Worm (Caenorhabditis elegans) whole organism, L1 larva: ENCODE measurements around the gene D1086.5.

Experiments
- C34B4.2 ChIP-seq: sonication (generic microtip); optimal IDR thresholded peaks from 2 replicates; lab custom pipeline; 2017; ENCODE audit warnings: mild to moderate bottlenecking, missing genetic modification characterization, missing compliant biosample characterization
- Y116A8C.19 ChIP-seq: sonication (generic microtip); optimal IDR thresholded peaks from 2 replicates; lab custom pipeline; 2016; ENCODE audit warnings: missing compliant biosample characterization, missing genetic modification characterization, borderline replicate concordance
- aha-1 ChIP-seq: fragments of 150-350 bp; optimal IDR thresholded peaks from 2 replicates; lab custom pipeline; 2014; ENCODE audit warnings: missing biosample characterization, missing genetic modification characterization
- aly-2 ChIP-seq: fragments of 150-350 bp; optimal IDR thresholded peaks from 2 replicates; lab custom pipeline; 2014; ENCODE audit warnings: missing biosample characterization, missing genetic modification characterization
- ama-1 ChIP-seq: fragments of 150-350 bp; optimal IDR thresholded peaks from 2 replicates; lab custom pipeline; 2014
- dpl-1 ChIP-seq, 3 experiments: fragments of 150-350 bp in 2 of 3; sonication (generic microtip) in 1 of 3; optimal IDR thresholded peaks; 2 replicates each; lab custom pipeline; 2014 to 2017; ENCODE audit warnings: missing biosample characterization in 3 of 3, missing genetic modification characterization in 3 of 3, missing genetic modification reagents in 3 of 3
- dsc-1 ChIP-seq: sonication (generic microtip); optimal IDR thresholded peaks from 2 replicates; lab custom pipeline; 2016; ENCODE audit warnings: mild to moderate bottlenecking, missing genetic modification characterization, missing compliant biosample characterization
- egl-27 ChIP-seq, 2 experiments: fragments of 150-350 bp in 1 of 2; sonication (generic microtip); optimal IDR thresholded peaks; 3 replicates each; lab custom pipeline; 2017 to 2018; ENCODE audit warnings: missing biosample characterization in 2 of 2, missing genetic modification characterization in 2 of 2, missing genetic modification reagents in 2 of 2
- fkh-10 ChIP-seq: sonication (generic microtip); optimal IDR thresholded peaks from 2 replicates; lab custom pipeline; 2017; ENCODE audit warnings: missing biosample characterization, missing genetic modification reagents, missing genetic modification characterization
- fkh-8 ChIP-seq: sonication (generic microtip); optimal IDR thresholded peaks from 2 replicates; lab custom pipeline; 2016; ENCODE audit warnings: mild to moderate bottlenecking, missing genetic modification characterization, missing compliant biosample characterization
- hlh-17 ChIP-seq: fragments of 200-800 bp; sonication (Bioruptor generic); optimal IDR thresholded peaks from 2 replicates; lab custom pipeline; 2018; ENCODE audit warnings: missing genetic modification characterization, mild to moderate bottlenecking, missing compliant biosample characterization, moderate library complexity, borderline replicate concordance
- lin-14 ChIP-seq: fragments of 200-800 bp; sonication (Bioruptor generic); optimal IDR thresholded peaks from 2 replicates; lab custom pipeline; 2018; ENCODE audit warnings: mild to moderate bottlenecking, missing genetic modification characterization, moderate library complexity, missing compliant biosample characterization
- lin-15B ChIP-seq: fragments of 150-350 bp; sonication (generic microtip); optimal IDR thresholded peaks from 3 replicates; lab custom pipeline; 2014; ENCODE audit warnings: missing biosample characterization, missing genetic modification characterization
- lin-35 ChIP-seq, 2 experiments: fragments of 150-350 bp; optimal IDR thresholded peaks; 2 replicates each; lab custom pipeline; 2014; ENCODE audit warnings: missing biosample characterization in 2 of 2, missing genetic modification characterization in 2 of 2, missing genetic modification reagents in 2 of 2
- lin-39 ChIP-seq: fragments of 150-350 bp; optimal IDR thresholded peaks from 2 replicates; lab custom pipeline; 2014; ENCODE audit warnings: missing biosample characterization, missing genetic modification reagents, missing genetic modification characterization
- lsy-2 ChIP-seq, 2 experiments: fragments of 150-350 bp; optimal IDR thresholded peaks; 2 replicates each; lab custom pipeline; 2014; ENCODE audit warnings: missing biosample characterization in 2 of 2, missing genetic modification characterization in 2 of 2
- mef-2 ChIP-seq: fragments of 150-350 bp; optimal IDR thresholded peaks from 2 replicates; lab custom pipeline; 2014; ENCODE audit warnings: missing biosample characterization, missing genetic modification characterization
- nhr-19 ChIP-seq: fragments of 200-800 bp; sonication (Bioruptor generic); conservative IDR thresholded peaks from 2 replicates; pipeline ENCODE4 v1.3.6; 2022; ENCODE audit warnings: missing genetic modification characterization, missing compliant biosample characterization
- nhr-20 ChIP-seq: sonication (generic microtip); optimal IDR thresholded peaks from 2 replicates; lab custom pipeline; 2016; ENCODE audit warnings: mild to moderate bottlenecking, missing genetic modification characterization, missing compliant biosample characterization
- nhr-237 ChIP-seq: fragments of 150-350 bp; optimal IDR thresholded peaks from 2 replicates; lab custom pipeline; 2014; ENCODE audit warnings: missing biosample characterization, missing genetic modification characterization
- nhr-28 ChIP-seq: fragments of 150-350 bp; optimal IDR thresholded peaks from 2 replicates; lab custom pipeline; 2014; ENCODE audit warnings: missing biosample characterization, missing genetic modification characterization
- nhr-71 ChIP-seq: sonication (generic microtip); optimal IDR thresholded peaks from 2 replicates; lab custom pipeline; 2016; ENCODE audit warnings: mild to moderate bottlenecking, missing genetic modification characterization, moderate library complexity, missing compliant biosample characterization
- nhr-76 ChIP-seq: sonication (generic microtip); optimal IDR thresholded peaks from 2 replicates; lab custom pipeline; 2017; ENCODE audit warnings: missing biosample characterization, missing genetic modification characterization
- nhr-77 ChIP-seq: fragments of 150-350 bp; optimal IDR thresholded peaks from 2 replicates; lab custom pipeline; 2014; ENCODE audit warnings: missing biosample characterization, missing genetic modification characterization
- nhr-84 ChIP-seq: sonication (generic microtip); optimal IDR thresholded peaks from 2 replicates; lab custom pipeline; 2017; ENCODE audit warnings: missing biosample characterization, missing genetic modification characterization
- pax-3 ChIP-seq: fragments of 200-800 bp; sonication (Bioruptor generic); optimal IDR thresholded peaks from 2 replicates; lab custom pipeline; 2018; ENCODE audit warnings: mild to moderate bottlenecking, missing genetic modification characterization, moderate library complexity, missing compliant biosample characterization
- rnt-1 ChIP-seq: sonication (generic microtip); optimal IDR thresholded peaks from 2 replicates; lab custom pipeline; 2016; ENCODE audit warnings: mild to moderate bottlenecking, missing genetic modification characterization, moderate library complexity, missing compliant biosample characterization
- snpc-4 ChIP-seq: fragments of 150-350 bp; optimal IDR thresholded peaks from 2 replicates; lab custom pipeline; 2014; ENCODE audit warnings: missing biosample characterization, missing genetic modification characterization
- snu-23 ChIP-seq: sonication (generic microtip); optimal IDR thresholded peaks from 2 replicates; lab custom pipeline; 2016; ENCODE audit warnings: missing genetic modification characterization, missing compliant biosample characterization
- sup-37 ChIP-seq: fragments of 200-800 bp; sonication (Bioruptor generic); optimal IDR thresholded peaks from 2 replicates; lab custom pipeline; 2018; ENCODE audit warnings: mild to moderate bottlenecking, missing genetic modification characterization, missing compliant biosample characterization
- unc-130 ChIP-seq: fragments of 150-350 bp; optimal IDR thresholded peaks from 2 replicates; lab custom pipeline; 2017; ENCODE audit warnings: missing biosample characterization, missing genetic modification characterization, inconsistent platforms
- unc-62 ChIP-seq: fragments of 150-350 bp; optimal IDR thresholded peaks from 2 replicates; lab custom pipeline; 2014; ENCODE audit warnings: missing biosample characterization, missing genetic modification reagents, missing genetic modification characterization
- vab-15 ChIP-seq: sonication (generic microtip); optimal IDR thresholded peaks from 2 replicates; lab custom pipeline; 2017; ENCODE audit warnings: missing genotype, mild to moderate bottlenecking, missing genetic modification characterization, missing compliant biosample characterization
- xbp-1 ChIP-seq: sonication (generic microtip); optimal IDR thresholded peaks from 2 replicates; lab custom pipeline; 2016; ENCODE audit warnings: missing genetic modification characterization, missing compliant biosample characterization

The D1086.5 gene

DNA sequence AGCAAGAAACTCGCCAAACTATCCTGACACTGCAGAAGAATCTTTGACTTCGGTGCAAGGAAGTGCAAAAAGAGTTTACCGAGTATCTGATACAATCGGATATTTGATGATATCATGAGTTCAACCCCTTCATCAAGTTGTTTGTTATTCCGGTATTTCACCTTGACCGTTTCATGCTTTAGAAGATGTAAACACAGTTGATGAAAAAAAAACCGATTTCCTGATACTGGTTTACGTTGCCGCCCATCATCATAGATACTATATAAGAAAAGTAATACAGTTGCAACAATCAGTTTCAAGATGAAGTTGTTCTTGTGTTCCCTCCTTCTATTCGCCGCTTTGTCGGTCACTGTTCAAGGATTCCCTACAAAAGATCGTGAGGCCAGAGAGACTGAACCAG is 17.4 kb upstream of the D1086.5 start, which contains the start of gene H39E23.3:
Gene H39E23.3 (plus strand): TSS at position 301 of the 400 bp plus-strand sequence.
- TF ChIP-seq hlh-17 (no peak), nhr-20 (tag; lab: Kevin White, UChicago) (no peak), dpl-1 (GFP tag; optimal IDR thresholded peaks at IDR 0.05; lab: Kevin White, UChicago) (no peak), unc-62 (no peak), egl-27 (tag; optimal IDR thresholded peaks at IDR 0.05; lab: Kevin White, UChicago) (no peak), mef-2 (no peak), lin-35 (GFP tag; optimal IDR thresholded peaks at IDR 0.05; lab: Kevin White, UChicago) (no peak), snu-23 (GFP tag; lab: Kevin White, UChicago) (no peak), fkh-8 (tag; lab: Kevin White, UChicago) (no peak), sup-37 (GFP tag; lab: Kevin White, UChicago) (no peak), unc-130 (tag; lab: Kevin White, UChicago) (no peak), nhr-237 (tag; lab: Kevin White, UChicago) (no peak), nhr-76 (tag; lab: Kevin White, UChicago) (no peak), vab-15 (tag; lab: Kevin White, UChicago) (no peak), ama-1 (lab: Kevin White, UChicago) (no peak), rnt-1 (no peak)
- TF ChIP-seq, all 84 proteins: peak for 0

ce11 chrV:14103970-14104369 is 13.8 kb upstream of the D1086.5 start, which contains the start of gene D1086.9:
D1086.9 (plus strand) TSS chrV:14104270.
- TF ChIP-seq lin-15B (no peak), fkh-10 (GFP tag; lab: Kevin White, UChicago) (no peak), pax-3 (tag; lab: Kevin White, UChicago) (no peak), Y116A8C.19 (tag; lab: Kevin White, UChicago) (no peak), nhr-28 (tag; lab: Kevin White, UChicago) (no peak), dsc-1 (tag; lab: Kevin White, UChicago) (no peak), unc-62 (no peak), nhr-84 (tag; lab: Kevin White, UChicago) (no peak), nhr-20 (tag; lab: Kevin White, UChicago) (no peak), lin-35 (GFP tag; optimal IDR thresholded peaks at IDR 0.05; lab: Kevin White, UChicago) (no peak), nhr-76 (tag; lab: Kevin White, UChicago) (no peak), nhr-77 (no peak)

DNA sequence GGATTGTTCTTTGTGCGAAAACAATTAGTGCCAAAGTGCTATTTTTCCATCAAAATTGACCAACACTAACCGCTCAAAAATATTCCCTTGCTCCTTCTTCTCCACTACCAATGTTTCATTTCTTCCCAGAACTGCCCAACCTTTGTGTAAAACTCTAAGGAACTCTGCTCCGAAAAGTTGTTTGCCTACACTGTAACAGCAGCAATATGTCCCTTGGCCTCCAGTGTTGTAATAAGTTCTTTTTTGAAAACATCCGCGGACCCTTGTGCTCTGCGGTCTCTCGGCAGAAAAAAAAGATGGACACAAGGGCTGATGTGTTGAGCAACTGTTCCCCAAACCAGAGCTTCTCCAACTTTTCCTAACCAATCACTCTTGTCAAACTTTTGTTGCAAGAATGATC is 10.7 kb upstream of the D1086.5 start, which contains the start of gene D1086.12:
Gene D1086.12 (plus strand): TSS at position 301 of the 400 bp plus-strand sequence.
- TF ChIP-seq rnt-1 (peak; percentile 25), lin-14 (GFP tag; lab: Kevin White, UChicago) (peak; percentile 48), hlh-17 (no peak)

- TF ChIP-seq lin-14 (GFP tag; lab: Kevin White, UChicago): peak; percentile 73
- TF ChIP-seq rnt-1: peak; percentile 21
- TF ChIP-seq lin-39: peak; percentile 16
- peak; percentile 35 for TF ChIP-seq nhr-19 (GFP tag; lab: Robert Waterston, UW)
- TF ChIP-seq nhr-71 (tag; lab: Kevin White, UChicago): peak; percentile 60
- no peak for TF ChIP-seq xbp-1 (tag; lab: Kevin White, UChicago)
- peak; percentile 30 for TF ChIP-seq nhr-20 (tag; lab: Kevin White, UChicago)
- TF ChIP-seq pax-3 (tag; lab: Kevin White, UChicago): no peak
- peak in 1 of 2 experiments; percentile 2 for TF ChIP-seq lsy-2 (tag; optimal IDR thresholded peaks at IDR 0.05; lab: Kevin White, UChicago)
Observed at ce11 chrV:14098519-14098918, 8.4 kb upstream of the D1086.5 start, which contains the start of the genes D1086.2 and D1086.1. D1086.2 (minus strand) TSS chrV:14098668. D1086.1 (plus strand) TSS chrV:14098858.

DNA sequence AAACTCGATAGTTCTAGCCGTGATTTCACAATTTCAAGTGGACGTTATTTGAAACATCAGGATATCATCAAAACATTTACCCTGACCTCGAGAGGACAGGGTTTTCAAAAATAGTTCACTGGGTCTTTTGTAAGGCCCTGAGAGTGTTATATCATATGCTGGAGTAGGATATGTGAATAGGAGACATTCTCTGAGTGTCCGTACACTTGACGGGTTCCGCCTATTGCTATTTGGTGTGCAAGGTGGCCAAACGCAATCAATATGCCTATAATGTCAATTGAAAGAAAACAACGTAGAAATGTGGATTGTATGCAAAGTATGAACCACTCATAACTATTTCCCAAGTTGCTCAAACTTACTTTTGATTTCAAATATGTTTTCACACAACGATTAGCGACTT is 7.2 kb upstream of the D1086.5 start:
- TF ChIP-seq aly-2 (tag; lab: Kevin White, UChicago) (no peak), aha-1 (tag; lab: Kevin White, UChicago) (no peak), rnt-1 (peak; percentile 11), snpc-4 (tag; lab: Kevin White, UChicago) (peak; percentile 26), C34B4.2 (tag; lab: Kevin White, UChicago) (no peak)
